Fruit fly (Drosophila melanogaster) whole organism, prepupa: Measurements from ENCODE around the gene CG14374.
A peak's percentile ranks its signal among the peaks of the same experiment; 100 is the strongest.

Source experiments
- Blimp-1 ChIP-seq: fragments of 200-800 bp; sonication (Bioruptor generic); optimal IDR thresholded peaks from 3 replicates; lab custom pipeline; 2017; ENCODE audit warnings: missing biosample characterization, missing genetic modification characterization, mild to moderate bottlenecking, moderate library complexity, missing genetic modification reagents
- CG10631 ChIP-seq: fragments of 200-800 bp; sonication (Bioruptor generic); optimal IDR thresholded peaks from 2 replicates; lab custom pipeline; 2016; ENCODE audit warnings: missing biosample characterization, missing genetic modification characterization
- CG11294 ChIP-seq: fragments of 200-800 bp; sonication (Bioruptor generic); IDR thresholded peaks from 2 replicates; pipeline ENCODE4 v1.3.6; 2022; ENCODE audit warnings: missing biosample characterization, missing genetic modification characterization
- CG11902 ChIP-seq: fragments of 200-800 bp; sonication (Bioruptor generic); optimal IDR thresholded peaks from 3 replicates; lab custom pipeline; 2016; ENCODE audit warnings: missing biosample characterization, missing genetic modification characterization
- CG15336 ChIP-seq: fragments of 200-800 bp; sonication (Bioruptor generic); IDR thresholded peaks from 2 replicates; pipeline ENCODE4 v1.3.6; 2022; ENCODE audit warnings: missing biosample characterization, missing genetic modification characterization
- CG1621 ChIP-seq: fragments of 200-800 bp; sonication (Bioruptor generic); optimal IDR thresholded peaks from 3 replicates; lab custom pipeline; 2018; ENCODE audit warnings: missing biosample characterization, mild to moderate bottlenecking, missing genetic modification characterization
- CG16779 ChIP-seq: fragments of 200-800 bp; sonication (Bioruptor generic); optimal IDR thresholded peaks from 3 replicates; lab custom pipeline; 2017; ENCODE audit warnings: missing biosample characterization, mild to moderate bottlenecking, missing genetic modification characterization
- CG34406 ChIP-seq: fragments of 200-800 bp; sonication (Bioruptor generic); optimal IDR thresholded peaks from 3 replicates; lab custom pipeline; 2016; ENCODE audit warnings: missing biosample characterization, missing genetic modification characterization
- CG3919 ChIP-seq: fragments of 200-800 bp; sonication (Bioruptor generic); optimal IDR thresholded peaks from 3 replicates; lab custom pipeline; 2016; ENCODE audit warnings: missing biosample characterization, missing genetic modification characterization
- CG6163 ChIP-seq: fragments of 200-800 bp; sonication (Bioruptor generic); IDR thresholded peaks from 3 replicates; pipeline ENCODE4 v1.3.6; 2022; ENCODE audit warnings: missing biosample characterization, missing genetic modification characterization
- CG6808 ChIP-seq: fragments of 200-800 bp; sonication (Bioruptor generic); optimal IDR thresholded peaks from 3 replicates; lab custom pipeline; 2017; ENCODE audit warnings: missing biosample characterization, missing genetic modification characterization, mild to moderate bottlenecking, moderate library complexity, missing genetic modification reagents
- CG8119 ChIP-seq: fragments of 200-800 bp; sonication (Bioruptor generic); IDR thresholded peaks from 3 replicates; pipeline ENCODE4 v1.3.6; 2022; ENCODE audit warnings: missing biosample characterization, missing genetic modification characterization
- CG8319 ChIP-seq: fragments of 200-800 bp; sonication (Bioruptor generic); optimal IDR thresholded peaks from 3 replicates; lab custom pipeline; 2016; ENCODE audit warnings: missing biosample characterization, missing genetic modification characterization
- Eip78C ChIP-seq: fragments of 200-800 bp; sonication (Bioruptor generic); peaks from one replicate; lab custom pipeline; 2016; ENCODE audit warnings: missing biosample characterization, missing genetic modification characterization
- Ets21C ChIP-seq: fragments of 200-800 bp; sonication (Bioruptor generic); optimal IDR thresholded peaks from 3 replicates; lab custom pipeline; 2016; ENCODE audit warnings: missing biosample characterization, missing genetic modification characterization
- Ets96B ChIP-seq: fragments of 200-800 bp; optimal IDR thresholded peaks from 2 replicates; lab custom pipeline; 2019; ENCODE audit warnings: missing biosample characterization, mild to moderate bottlenecking, missing genetic modification characterization, moderate library complexity
- Hr39 ChIP-seq: fragments of 200-800 bp; sonication (Bioruptor generic); optimal IDR thresholded peaks from 2 replicates; lab custom pipeline; 2016; ENCODE audit warnings: missing biosample characterization, missing genetic modification characterization
- Met ChIP-seq: fragments of 200-800 bp; sonication (Bioruptor generic); optimal IDR thresholded peaks from 3 replicates; lab custom pipeline; 2016; ENCODE audit warnings: missing biosample characterization, missing genetic modification characterization
- Smox ChIP-seq: fragments of 200-800 bp; sonication (Bioruptor generic); optimal IDR thresholded peaks from 3 replicates; lab custom pipeline; 2016; ENCODE audit warnings: missing biosample characterization, missing genetic modification characterization
- Sox102F ChIP-seq: fragments of 200-800 bp; sonication (Bioruptor generic); optimal IDR thresholded peaks from 2 replicates; lab custom pipeline; 2016; ENCODE audit warnings: missing biosample characterization, mild to moderate bottlenecking, missing genetic modification characterization
- Sox15 ChIP-seq: fragments of 200-800 bp; sonication (Bioruptor generic); optimal IDR thresholded peaks from 3 replicates; lab custom pipeline; 2016; ENCODE audit warnings: missing biosample characterization, missing genetic modification characterization
- achi ChIP-seq: fragments of 200-800 bp; sonication (Bioruptor generic); optimal IDR thresholded peaks from 3 replicates; lab custom pipeline; 2016; ENCODE audit warnings: missing biosample characterization, missing genetic modification characterization
- cyc ChIP-seq: fragments of 200-800 bp; sonication (Bioruptor generic); optimal IDR thresholded peaks from 3 replicates; lab custom pipeline; 2016; ENCODE audit warnings: missing biosample characterization, missing genetic modification characterization
- dac ChIP-seq: fragments of 200-800 bp; sonication (Bioruptor generic); optimal IDR thresholded peaks from 2 replicates; lab custom pipeline; 2017; ENCODE audit warnings: missing biosample characterization, mild to moderate bottlenecking, missing genetic modification characterization
- dsx ChIP-seq: fragments of 200-800 bp; optimal IDR thresholded peaks from 3 replicates; lab custom pipeline; 2019; ENCODE audit warnings: missing biosample characterization, mild to moderate bottlenecking, missing genetic modification characterization, moderate library complexity; ENCODE audit not compliant: poor library complexity, severe bottlenecking
- eg ChIP-seq: fragments of 200-800 bp; sonication (Bioruptor generic); IDR thresholded peaks from 3 replicates; pipeline ENCODE4 v1.3.6; 2022; ENCODE audit warnings: missing biosample characterization, missing genetic modification characterization
- esn ChIP-seq: fragments of 200-800 bp; sonication (Bioruptor generic); optimal IDR thresholded peaks from 2 replicates; lab custom pipeline; 2016; ENCODE audit warnings: missing biosample characterization, mild to moderate bottlenecking, missing genetic modification characterization, moderate library complexity
- fd59A ChIP-seq: fragments of 200-800 bp; sonication (Bioruptor generic); optimal IDR thresholded peaks from 2 replicates; lab custom pipeline; 2017; ENCODE audit warnings: missing biosample characterization, mild to moderate bottlenecking, missing genetic modification characterization, missing genetic modification reagents
- fkh ChIP-seq: fragments of 200-800 bp; sonication (Bioruptor generic); optimal IDR thresholded peaks from 3 replicates; lab custom pipeline; 2017; ENCODE audit warnings: missing biosample characterization, mild to moderate bottlenecking, missing genetic modification characterization, moderate library complexity
- lz ChIP-seq: fragments of 200-800 bp; sonication (Bioruptor generic); optimal IDR thresholded peaks from 3 replicates; lab custom pipeline; 2016; ENCODE audit warnings: missing biosample characterization, missing genetic modification characterization
- net ChIP-seq: fragments of 200-800 bp; sonication (Bioruptor generic); optimal IDR thresholded peaks from 3 replicates; lab custom pipeline; 2016; ENCODE audit warnings: missing biosample characterization, missing genetic modification characterization
- pdm3 ChIP-seq: fragments of 200-800 bp; sonication (Bioruptor generic); optimal IDR thresholded peaks from 3 replicates; lab custom pipeline; 2016; ENCODE audit warnings: missing biosample characterization, missing genetic modification characterization
- salr ChIP-seq, 2 experiments: fragments of 200-800 bp; sonication (Bioruptor generic); optimal IDR thresholded peaks; 3 replicates each; lab custom pipeline; 2016 to 2018; ENCODE audit warnings: missing biosample characterization in 2 of 2, missing genetic modification characterization in 2 of 2, mild to moderate bottlenecking in 1 of 2
- spab ChIP-seq: fragments of 200-800 bp; sonication (Bioruptor generic); optimal IDR thresholded peaks from 2 replicates; lab custom pipeline; 2017; ENCODE audit warnings: missing biosample characterization, mild to moderate bottlenecking, missing genetic modification characterization, missing genetic modification reagents
- ss ChIP-seq, 2 experiments: fragments of 200-800 bp; sonication (Bioruptor generic); optimal IDR thresholded peaks; 2 replicates in 1 of 2; 3 replicates in 1 of 2; lab custom pipeline; 2017 to 2018; ENCODE audit warnings: mild to moderate bottlenecking in 2 of 2, missing biosample characterization in 2 of 2, missing genetic modification characterization in 2 of 2, moderate library complexity in 1 of 2
- svp ChIP-seq: fragments of 200-800 bp; sonication (Bioruptor generic); peaks from one replicate; lab custom pipeline; 2016; ENCODE audit warnings: missing biosample characterization, missing genetic modification characterization
- topi ChIP-seq: fragments of 200-800 bp; sonication (Bioruptor generic); optimal IDR thresholded peaks from 3 replicates; lab custom pipeline; 2016; ENCODE audit warnings: missing biosample characterization, missing genetic modification characterization

The CG14374 gene

DNA sequence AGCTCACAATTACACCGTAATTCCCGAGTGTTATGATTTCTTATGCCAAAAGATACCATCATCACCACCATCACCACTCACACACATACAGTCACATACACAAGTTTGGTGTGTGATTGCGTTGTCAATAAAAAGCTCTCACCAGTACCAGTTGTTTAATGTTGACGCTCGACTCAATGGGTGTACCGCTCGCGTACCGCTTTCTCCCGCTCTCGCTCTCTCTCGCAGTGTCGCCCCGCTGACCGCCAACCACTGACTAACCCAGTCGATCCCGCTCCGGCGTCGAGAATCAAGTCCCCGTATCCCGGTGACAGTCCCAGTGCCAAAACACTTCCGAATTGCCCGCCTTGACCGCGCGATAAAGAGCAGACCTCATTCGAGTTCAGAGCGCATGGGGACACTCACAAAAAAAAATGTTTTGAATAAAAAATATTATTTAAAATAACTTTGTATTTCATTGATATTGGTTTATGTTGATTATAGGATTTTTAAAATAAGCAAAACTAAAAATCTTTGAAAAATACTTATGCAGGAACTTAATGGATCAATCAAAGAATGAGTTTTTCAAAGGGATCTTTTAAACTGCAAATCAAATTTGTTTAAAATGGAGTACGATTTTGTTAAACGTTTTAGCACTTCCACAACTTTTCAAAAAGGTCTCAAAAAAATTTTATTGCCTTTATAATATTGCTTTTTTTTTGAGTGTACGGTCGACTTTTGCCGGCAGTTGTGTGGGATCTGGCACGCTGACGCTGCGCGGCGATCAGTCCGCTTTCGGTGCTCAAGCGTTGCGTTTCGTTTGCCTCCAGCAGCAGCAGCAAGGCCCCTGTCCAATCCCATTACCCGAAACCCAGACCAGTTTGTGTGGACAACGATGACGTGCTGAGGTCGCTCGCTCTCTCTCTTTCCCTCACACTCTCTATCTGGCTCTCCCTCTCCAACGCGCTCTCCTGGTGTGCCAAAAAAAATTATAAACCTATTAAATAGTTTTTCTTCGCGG, 32.5 kb downstream of the CG14374 start, which contains the start of gene Dic1 (continued):
- TF ChIP-seq CG8319 (GFP tag; lab: Kevin White, UChicago), result peak; percentile 97
- peak; percentile 93 for TF ChIP-seq CG16779 (tag; lab: Kevin White, UChicago)
- TF ChIP-seq Sox15 (GFP tag; lab: Kevin White, UChicago), result peak; percentile 96
- TF ChIP-seq esn, result peak; percentile 99
- TF ChIP-seq Ets21C (GFP tag; lab: Kevin White, UChicago), result peak; percentile 93
- TF ChIP-seq Blimp-1 (GFP tag; lab: Kevin White, UChicago), result peak; percentile 94
- peak; percentile 98 for TF ChIP-seq CG34406 (GFP tag; lab: Kevin White, UChicago)
- TF ChIP-seq ss (GFP tag; optimal IDR thresholded peaks at IDR 0.05; lab: Kevin White, UChicago), result peak; percentile 83 to 93
- TF ChIP-seq CG1621 (tag; lab: Kevin White, UChicago), result peak; percentile 79
- TF ChIP-seq spab (GFP tag; lab: Kevin White, UChicago), result peak; percentile 97

DNA sequence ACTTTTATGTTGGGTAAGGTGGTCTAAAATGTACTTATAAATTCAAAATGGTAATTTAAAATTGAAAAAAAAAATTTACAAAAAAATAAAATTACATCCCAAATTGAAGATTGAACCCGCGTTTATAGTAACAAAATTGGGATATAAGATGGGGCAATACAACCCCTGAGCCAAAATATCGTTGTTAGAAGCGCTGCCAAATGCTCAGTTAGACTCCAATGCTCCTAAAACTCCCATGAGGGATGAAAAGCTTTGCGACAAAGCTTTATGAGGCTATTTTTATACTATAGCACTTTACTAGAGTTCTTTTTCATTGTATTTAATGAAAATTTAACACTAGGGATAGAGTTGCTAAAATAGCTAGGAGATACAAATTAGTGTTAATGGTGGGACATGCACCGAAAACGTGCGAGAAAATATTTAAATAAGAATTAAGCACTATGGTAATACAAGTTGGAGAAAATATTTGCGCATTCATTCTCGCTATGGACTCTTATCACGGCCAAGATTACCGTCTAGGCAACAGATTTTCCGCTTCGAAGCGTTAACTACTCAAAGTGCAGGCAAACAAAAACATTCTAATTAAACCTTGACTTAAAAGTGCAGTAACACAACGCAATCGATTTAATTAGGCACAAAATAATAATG, 33.5 kb downstream of the CG14374 start:
- TF ChIP-seq CG34406 (GFP tag; lab: Kevin White, UChicago) (no peak), CG10631 (GFP tag; lab: Kevin White, UChicago) (no peak), cyc (no peak), topi (GFP tag; lab: Kevin White, UChicago) (no peak), pdm3 (GFP tag; lab: Kevin White, UChicago) (no peak), CG8319 (GFP tag; lab: Kevin White, UChicago) (no peak), fd59A (GFP tag; lab: Kevin White, UChicago) (no peak), CG11294 (GFP tag; lab: Robert Waterston, UW) (no peak), CG8119 (GFP tag; lab: Robert Waterston, UW) (no peak), CG1621 (tag; lab: Kevin White, UChicago) (no peak), Blimp-1 (GFP tag; lab: Kevin White, UChicago) (no peak), fkh (no peak), eg (GFP tag; lab: Robert Waterston, UW) (no peak), dsx (no peak)

DNA sequence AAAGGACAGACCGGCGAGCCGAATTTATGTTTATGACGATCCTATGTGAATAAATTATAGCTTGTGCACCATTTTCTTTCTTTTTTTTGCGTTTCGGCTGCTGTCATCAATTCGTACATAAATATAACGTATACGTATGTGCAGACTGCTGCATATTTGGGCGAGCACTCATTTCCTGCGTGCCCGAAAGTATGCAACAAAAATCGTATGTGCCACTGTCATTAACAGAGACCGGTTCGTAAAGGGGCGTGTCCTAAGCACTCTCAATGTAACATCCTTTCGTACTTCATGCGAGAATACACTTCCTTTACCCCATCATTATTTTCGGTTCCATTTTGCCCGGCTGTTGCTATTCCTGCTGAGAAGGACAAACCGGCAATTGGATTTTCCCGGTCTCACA, 36.8 kb downstream of the CG14374 start:
- TF ChIP-seq CG3919 (GFP tag; lab: Kevin White, UChicago), result peak; percentile 51
- no peak for TF ChIP-seq achi (GFP tag; lab: Kevin White, UChicago)
- TF ChIP-seq CG6163 (GFP tag; lab: Robert Waterston, UW), result 0 out of 3 replicates have a peak, but pooled peaks have one; percentile 37
- TF ChIP-seq Eip78C, result peak; percentile 49
- TF ChIP-seq CG8119 (GFP tag; lab: Robert Waterston, UW), result no peak
- TF ChIP-seq Sox102F, result peak; percentile 22
- no peak for TF ChIP-seq Ets96B (tag; lab: Kevin White, UChicago)
- no peak for TF ChIP-seq CG11902 (GFP tag; lab: Kevin White, UChicago)
- peak; percentile 24 for TF ChIP-seq CG1621 (tag; lab: Kevin White, UChicago)
- peak; percentile 23 for TF ChIP-seq Met (GFP tag; lab: Kevin White, UChicago)
- TF ChIP-seq lz (GFP tag; lab: Kevin White, UChicago), result no peak
- peak; percentile 18 for TF ChIP-seq net (GFP tag; lab: Kevin White, UChicago)

DNA sequence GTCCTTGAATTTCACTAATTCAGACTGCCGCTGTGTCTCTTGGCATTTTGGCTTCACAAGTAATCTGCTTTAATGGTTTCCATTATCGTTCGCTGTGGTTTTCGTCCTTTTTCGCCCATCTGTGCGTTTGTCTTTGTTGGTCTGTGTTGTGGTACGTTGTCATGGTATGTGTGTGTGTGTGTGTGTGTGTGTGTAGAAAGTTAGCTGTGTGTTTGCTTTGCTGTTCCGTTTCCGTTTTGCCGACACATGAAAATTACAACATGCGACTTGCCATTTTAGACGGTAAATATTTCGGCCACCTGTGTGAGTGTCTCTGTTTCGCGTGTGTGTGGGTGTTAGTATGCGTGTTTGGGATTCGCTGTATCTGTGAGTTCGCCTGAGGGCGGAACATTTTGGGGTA, 40.0 kb downstream of the CG14374 start:
- TF ChIP-seq CG11902 (GFP tag; lab: Kevin White, UChicago) (no peak), CG15336 (no peak), achi (GFP tag; lab: Kevin White, UChicago) (no peak), dac (GFP tag; lab: Kevin White, UChicago) (no peak), dsx (no peak), salr (GFP tag; optimal IDR thresholded peaks at IDR 0.05; lab: Kevin White, UChicago) (no peak), svp (GFP tag; lab: Kevin White, UChicago) (no peak), Smox (GFP tag; lab: Kevin White, UChicago) (no peak), CG16779 (tag; lab: Kevin White, UChicago) (no peak), topi (GFP tag; lab: Kevin White, UChicago) (no peak), CG10631 (GFP tag; lab: Kevin White, UChicago) (no peak), CG6808 (no peak), Hr39 (GFP tag; lab: Kevin White, UChicago) (no peak), Ets21C (GFP tag; lab: Kevin White, UChicago) (no peak), CG8119 (GFP tag; lab: Robert Waterston, UW) (no peak)
